Worm (Caenorhabditis elegans) whole organism, midembryonic: ENCODE measurements around the gene unc-80.

Source experiments
- T22C8.4 ChIP-seq: fragments of 200-800 bp; sonication (Bioruptor generic); IDR thresholded peaks from 2 replicates; pipeline ENCODE4 v1.3.6; 2022; ENCODE audit warnings: missing genetic modification characterization, missing compliant biosample characterization
- cog-1 ChIP-seq: sonication (generic microtip); optimal IDR thresholded peaks from 2 replicates; lab custom pipeline; 2016; ENCODE audit warnings: missing genetic modification characterization, missing compliant biosample characterization
- flt-1 ChIP-seq: fragments of 200-800 bp; sonication (Bioruptor generic); IDR thresholded peaks from 2 replicates; pipeline ENCODE4 v1.3.6; 2022; ENCODE audit warnings: missing genetic modification characterization, missing compliant biosample characterization
- klf-2 ChIP-seq: fragments of 200-800 bp; sonication (Bioruptor generic); conservative IDR thresholded peaks from 2 replicates; pipeline ENCODE4 v1.3.6; 2022; ENCODE audit warnings: missing genetic modification reagents, missing genetic modification characterization, missing compliant biosample characterization
- med-1 ChIP-seq: sonication (generic microtip); optimal IDR thresholded peaks from 2 replicates; lab custom pipeline; 2017; ENCODE audit warnings: missing genetic modification characterization, mild to moderate bottlenecking, missing compliant biosample characterization, antibody characterized with exemption, missing genetic modification reagents; ENCODE audit not compliant: insufficient read depth
- ref-1 ChIP-seq: fragments of 200-800 bp; sonication (Bioruptor generic); conservative IDR thresholded peaks from 2 replicates; pipeline ENCODE4 v1.3.6; 2022; ENCODE audit warnings: missing genetic modification reagents, missing genetic modification characterization, missing compliant biosample characterization
- tab-1 ChIP-seq: fragments of 200-800 bp; sonication (Bioruptor generic); IDR thresholded peaks from 2 replicates; pipeline ENCODE4 v1.3.6; 2022; ENCODE audit warnings: missing genetic modification characterization, missing compliant biosample characterization
- ztf-23 ChIP-seq: fragments of 200-800 bp; sonication (Bioruptor generic); IDR thresholded peaks from 2 replicates; pipeline ENCODE4 v1.3.6; 2022; ENCODE audit warnings: missing genetic modification reagents, missing genetic modification characterization, missing compliant biosample characterization
- ztf-29 ChIP-seq: fragments of 200-800 bp; sonication (Bioruptor generic); IDR thresholded peaks from 2 replicates; pipeline ENCODE4 v1.3.6; 2022; ENCODE audit warnings: missing genetic modification reagents, missing genetic modification characterization, missing compliant biosample characterization

unc-80 gene

ce11 chrV:20920390-20920789 lies 41.0 kb downstream of the unc-80 start:
- TF ChIP-seq flt-1 (GFP tag; lab: Robert Waterston, UW) (no peak), cog-1 (tag; lab: Kevin White, UChicago) (no peak), tab-1 (GFP tag; lab: Robert Waterston, UW) (no peak), ztf-29 (GFP tag; lab: Robert Waterston, UW) (no peak), med-1 (GFP tag; lab: Kevin White, UChicago) (no peak), T22C8.4 (GFP tag; lab: Robert Waterston, UW) (no peak), klf-2 (GFP tag; lab: Robert Waterston, UW) (no peak), ztf-23 (GFP tag; lab: Robert Waterston, UW) (no peak), ref-1 (GFP tag; lab: Robert Waterston, UW) (no peak)
